Worm (Caenorhabditis elegans) whole organism, young adult: ENCODE measurements around the gene ttr-5.

Source experiments
- B0019.2 ChIP-seq: fragments of 200-800 bp; sonication (Bioruptor generic); conservative IDR thresholded peaks from 2 replicates; pipeline ENCODE4 v1.3.6; 2022; ENCODE audit warnings: missing genetic modification reagents, missing genetic modification characterization, missing compliant biosample characterization
- B0261.1 ChIP-seq: sonication (generic microtip); optimal IDR thresholded peaks from 2 replicates; lab custom pipeline; 2016; ENCODE audit warnings: mild to moderate bottlenecking, missing genetic modification characterization, moderate library complexity, missing compliant biosample characterization
- F10E7.11 ChIP-seq: sonication (generic microtip); optimal IDR thresholded peaks from 2 replicates; lab custom pipeline; 2017; ENCODE audit warnings: mild to moderate bottlenecking, missing genetic modification characterization, moderate library complexity, missing compliant biosample characterization
- F23B12.7 ChIP-seq: sonication (generic microtip); optimal IDR thresholded peaks from 2 replicates; lab custom pipeline; 2017; ENCODE audit warnings: missing genetic modification characterization, mild to moderate bottlenecking, missing compliant biosample characterization, antibody characterized with exemption, moderate library complexity; ENCODE audit not compliant: insufficient read depth
- F39B2.1 ChIP-seq: fragments of 200-800 bp; sonication (Bioruptor generic); IDR thresholded peaks from 2 replicates; pipeline ENCODE4 v1.3.6; 2022; ENCODE audit warnings: missing genetic modification reagents, missing genetic modification characterization, missing compliant biosample characterization
- F49E8.2 ChIP-seq: sonication (generic microtip); optimal IDR thresholded peaks from 3 replicates; lab custom pipeline; 2017; ENCODE audit warnings: missing genetic modification characterization, mild to moderate bottlenecking, missing compliant biosample characterization, antibody characterized with exemption, moderate library complexity; ENCODE audit not compliant: insufficient read depth
- F52B5.7 ChIP-seq: sonication (generic microtip); optimal IDR thresholded peaks from 2 replicates; lab custom pipeline; 2016; ENCODE audit warnings: mild to moderate bottlenecking, missing genetic modification characterization, missing compliant biosample characterization
- Y53G8AR.9 ChIP-seq: fragments of 200-800 bp; sonication (Bioruptor generic); conservative IDR thresholded peaks from 2 replicates; pipeline ENCODE4 v1.3.6; 2022; ENCODE audit warnings: missing genetic modification reagents, missing genetic modification characterization, missing compliant biosample characterization
- Y56A3A.18 ChIP-seq: fragments of 200-800 bp; sonication (Bioruptor generic); IDR thresholded peaks from 2 replicates; pipeline ENCODE4 v1.3.6; 2022; ENCODE audit warnings: missing genetic modification reagents, missing genetic modification characterization, missing compliant biosample characterization
- ZK185.1 ChIP-seq: sonication (generic microtip); optimal IDR thresholded peaks from 2 replicates; lab custom pipeline; 2016; ENCODE audit warnings: mild to moderate bottlenecking, missing genetic modification characterization, missing compliant biosample characterization; ENCODE audit not compliant: poor library complexity, severe bottlenecking
- aptf-3 ChIP-seq: fragments of 200-800 bp; sonication (Bioruptor generic); IDR thresholded peaks from 2 replicates; pipeline ENCODE4 v1.3.6; 2022; ENCODE audit warnings: missing genetic modification characterization, missing compliant biosample characterization
- atf-7 ChIP-seq: sonication (generic microtip); optimal IDR thresholded peaks from 2 replicates; lab custom pipeline; 2017; ENCODE audit warnings: mild to moderate bottlenecking, missing genetic modification characterization, missing compliant biosample characterization
- athp-1 ChIP-seq: sonication (generic microtip); optimal IDR thresholded peaks from 2 replicates; lab custom pipeline; 2017; ENCODE audit warnings: mild to moderate bottlenecking, missing genetic modification characterization, missing compliant biosample characterization
- attf-3 ChIP-seq: fragments of 200-800 bp; sonication (Bioruptor generic); conservative IDR thresholded peaks from 2 replicates; pipeline ENCODE4 v1.3.6; 2022; ENCODE audit warnings: missing genetic modification reagents, missing genetic modification characterization, missing compliant biosample characterization
- bed-2 ChIP-seq: fragments of 200-800 bp; sonication (Bioruptor generic); IDR thresholded peaks from 2 replicates; pipeline ENCODE4 v1.3.6; 2022; ENCODE audit warnings: missing genetic modification reagents, missing genetic modification characterization, missing compliant biosample characterization
- cebp-1 ChIP-seq, 2 experiments: fragments of 200-800 bp in 1 of 2; sonication (Bioruptor generic) in 1 of 2; sonication (generic microtip) in 1 of 2; IDR thresholded peaks in 1 of 2; optimal IDR thresholded peaks in 1 of 2; 2 replicates each; pipeline versions ENCODE4 v1.3.6 to Lab custom; 2017 to 2022; ENCODE audit warnings: missing compliant biosample characterization in 2 of 2, missing genetic modification characterization in 2 of 2, mild to moderate bottlenecking in 1 of 2, missing genetic modification reagents in 1 of 2, moderate library complexity in 1 of 2
- cebp-2 ChIP-seq: fragments of 200-800 bp; sonication (Bioruptor generic); IDR thresholded peaks from 2 replicates; pipeline ENCODE4 v1.3.6; 2022; ENCODE audit warnings: missing genetic modification characterization, missing compliant biosample characterization
- ceh-58 ChIP-seq: fragments of 200-800 bp; sonication (Bioruptor generic); IDR thresholded peaks from 2 replicates; pipeline ENCODE4 v1.3.6; 2022; ENCODE audit warnings: missing genetic modification characterization, missing compliant biosample characterization
- ceh-91 ChIP-seq: fragments of 200-800 bp; sonication (Bioruptor generic); IDR thresholded peaks from 2 replicates; pipeline ENCODE4 v1.3.6; 2022; ENCODE audit warnings: missing genetic modification reagents, missing genetic modification characterization, missing compliant biosample characterization
- chd-7 ChIP-seq: sonication (generic microtip); optimal IDR thresholded peaks from 2 replicates; lab custom pipeline; 2016; ENCODE audit warnings: mild to moderate bottlenecking, missing genetic modification characterization, moderate library complexity, missing compliant biosample characterization
- dox-1 ChIP-seq: fragments of 200-800 bp; sonication (Bioruptor generic); IDR thresholded peaks from 2 replicates; pipeline ENCODE4 v1.3.6; 2022; ENCODE audit warnings: missing genetic modification reagents, missing genetic modification characterization, missing compliant biosample characterization
- ets-4 ChIP-seq: fragments of 200-800 bp; sonication (Bioruptor generic); optimal IDR thresholded peaks from 2 replicates; lab custom pipeline; 2018; ENCODE audit warnings: mild to moderate bottlenecking, missing genetic modification characterization, missing compliant biosample characterization
- gei-17 ChIP-seq: fragments of 200-800 bp; sonication (Bioruptor generic); optimal IDR thresholded peaks from 2 replicates; lab custom pipeline; 2018; ENCODE audit warnings: mild to moderate bottlenecking, missing genetic modification characterization, missing compliant biosample characterization
- hmg-1.2 ChIP-seq: fragments of 200-800 bp; sonication (Bioruptor generic); IDR thresholded peaks from 2 replicates; pipeline ENCODE4 v1.3.6; 2022; ENCODE audit warnings: missing genetic modification reagents, missing genetic modification characterization, missing compliant biosample characterization
- hmg-20 ChIP-seq: fragments of 200-800 bp; sonication (Bioruptor generic); IDR thresholded peaks from 2 replicates; pipeline ENCODE4 v1.3.6; 2022; ENCODE audit warnings: missing genetic modification reagents, missing genetic modification characterization, missing compliant biosample characterization
- hsf-1 ChIP-seq: fragments of 200-800 bp; sonication (Bioruptor generic); IDR thresholded peaks from 2 replicates; pipeline ENCODE4 v1.3.6; 2022; ENCODE audit warnings: missing genetic modification reagents, missing genetic modification characterization, missing compliant biosample characterization
- let-607 ChIP-seq, 2 experiments: fragments of 200-800 bp in 1 of 2; sonication (Bioruptor generic) in 1 of 2; sonication (generic microtip) in 1 of 2; optimal IDR thresholded peaks; 2 replicates each; lab custom pipeline; 2016 to 2018; ENCODE audit warnings: mild to moderate bottlenecking in 2 of 2, missing compliant biosample characterization in 2 of 2, missing genetic modification characterization in 2 of 2, moderate library complexity in 2 of 2, missing genotype in 1 of 2
- lin-54 ChIP-seq: fragments of 200-800 bp; sonication (Bioruptor generic); optimal IDR thresholded peaks from 2 replicates; lab custom pipeline; 2018; ENCODE audit warnings: mild to moderate bottlenecking, missing genetic modification characterization, missing compliant biosample characterization
- madf-3 ChIP-seq: fragments of 200-800 bp; sonication (Bioruptor generic); IDR thresholded peaks from 2 replicates; pipeline ENCODE4 v1.3.6; 2022; ENCODE audit warnings: missing genetic modification reagents, missing genetic modification characterization, missing compliant biosample characterization
- mcd-1 ChIP-seq: fragments of 200-800 bp; sonication (Bioruptor generic); IDR thresholded peaks from 2 replicates; pipeline ENCODE4 v1.3.6; 2022; ENCODE audit warnings: missing genetic modification reagents, missing genetic modification characterization, missing compliant biosample characterization
- mes-4 ChIP-seq: sonication (generic microtip); optimal IDR thresholded peaks from 2 replicates; lab custom pipeline; 2016; ENCODE audit warnings: missing genotype, missing genetic modification characterization, missing compliant biosample characterization
- mxl-1 ChIP-seq: sonication (generic microtip); optimal IDR thresholded peaks from 2 replicates; lab custom pipeline; 2016; ENCODE audit warnings: missing genetic modification characterization, missing compliant biosample characterization
- nfyb-1 ChIP-seq: fragments of 200-800 bp; sonication (Bioruptor generic); IDR thresholded peaks from 2 replicates; pipeline ENCODE4 v1.3.6; 2022; ENCODE audit warnings: missing genetic modification reagents, missing genetic modification characterization, missing compliant biosample characterization
- nhr-179 ChIP-seq: sonication (generic microtip); optimal IDR thresholded peaks from 2 replicates; lab custom pipeline; 2016; ENCODE audit warnings: mild to moderate bottlenecking, missing genetic modification characterization, missing compliant biosample characterization
- nhr-80 ChIP-seq: sonication (generic microtip); optimal IDR thresholded peaks from 2 replicates; lab custom pipeline; 2016; ENCODE audit warnings: missing genetic modification characterization, missing compliant biosample characterization
- pbrm-1 ChIP-seq: fragments of 200-800 bp; sonication (Bioruptor generic); IDR thresholded peaks from 2 replicates; pipeline ENCODE4 v1.3.6; 2022; ENCODE audit warnings: missing genetic modification reagents, missing genetic modification characterization, missing compliant biosample characterization
- pha-4 ChIP-seq: fragments of 150-350 bp; sonication (generic microtip); optimal IDR thresholded peaks from 2 replicates; lab custom pipeline; 2014; ENCODE audit warnings: missing biosample characterization, missing genetic modification reagents, missing genetic modification characterization
- rec-8 ChIP-seq, 2 experiments: sonication (generic microtip); optimal IDR thresholded peaks; 2 replicates each; lab custom pipeline; 2016; ENCODE audit warnings: mild to moderate bottlenecking in 2 of 2, missing genetic modification characterization in 2 of 2, missing genetic modification reagents in 2 of 2, missing genotype in 2 of 2, missing biosample characterization in 1 of 2, missing compliant biosample characterization in 1 of 2, moderate library complexity in 1 of 2
- rpc-1 ChIP-seq, 2 experiments: fragments of 150-350 bp in 1 of 2; sonication (generic microtip) in 1 of 2; optimal IDR thresholded peaks; 2 replicates each; lab custom pipeline; 2014 to 2018; ENCODE audit warnings: missing biosample characterization in 1 of 2, missing genetic modification characterization in 1 of 2, missing genetic modification reagents in 1 of 2, missing genotype in 1 of 2
- sea-2 ChIP-seq: fragments of 200-800 bp; sonication (Bioruptor generic); IDR thresholded peaks from 2 replicates; pipeline ENCODE4 v1.3.6; 2022; ENCODE audit warnings: missing genetic modification characterization, missing compliant biosample characterization
- snpc-1.3 ChIP-seq: sonication (generic microtip); optimal IDR thresholded peaks from 2 replicates; lab custom pipeline; 2017; ENCODE audit warnings: missing genetic modification characterization, mild to moderate bottlenecking, missing compliant biosample characterization, antibody characterized with exemption, moderate library complexity, missing genotype, missing genetic modification reagents; ENCODE audit not compliant: insufficient read depth
- somi-1 ChIP-seq: fragments of 200-800 bp; sonication (Bioruptor generic); optimal IDR thresholded peaks from 2 replicates; lab custom pipeline; 2018; ENCODE audit warnings: mild to moderate bottlenecking, missing genetic modification characterization, missing compliant biosample characterization
- tbp1 ChIP-seq: fragments of 200-800 bp; sonication (Bioruptor generic); optimal IDR thresholded peaks from 2 replicates; lab custom pipeline; 2018; ENCODE audit warnings: mild to moderate bottlenecking, missing genetic modification characterization, missing compliant biosample characterization
- tbx-9 ChIP-seq: sonication (generic microtip); optimal IDR thresholded peaks from 2 replicates; lab custom pipeline; 2016; ENCODE audit warnings: borderline replicate concordance, missing genetic modification characterization, inconsistent platforms, missing compliant biosample characterization
- unc-62 ChIP-seq: fragments of 150-350 bp; optimal IDR thresholded peaks from 2 replicates; lab custom pipeline; 2014; ENCODE audit warnings: missing biosample characterization, missing genetic modification reagents, missing genetic modification characterization
- zfh-2 ChIP-seq: fragments of 200-800 bp; sonication (Bioruptor generic); conservative IDR thresholded peaks from 2 replicates; pipeline ENCODE4 v1.3.6; 2022; ENCODE audit warnings: missing genetic modification reagents, missing genetic modification characterization, missing compliant biosample characterization
- ztf-22 ChIP-seq: fragments of 200-800 bp; sonication (Bioruptor generic); optimal IDR thresholded peaks from 2 replicates; lab custom pipeline; 2018; ENCODE audit warnings: mild to moderate bottlenecking, missing genetic modification characterization, moderate library complexity, missing compliant biosample characterization

The ttr-5 gene

ce11 chrIII:9326528-9326927, 3.6 kb upstream of the ttr-5 start:
- TF ChIP-seq lin-54 (GFP tag; lab: Kevin White, UChicago) (no peak), dox-1 (GFP tag; lab: Robert Waterston, UW) (peak; percentile 65), F52B5.7 (no peak), tbp1 (peak; percentile 22), nhr-179 (tag; lab: Kevin White, UChicago) (no peak), Y56A3A.18 (GFP tag; lab: Robert Waterston, UW) (no peak), hsf-1 (GFP tag; lab: Robert Waterston, UW) (no peak), B0261.1 (tag; lab: Kevin White, UChicago) (no peak), cebp-2 (GFP tag; lab: Robert Waterston, UW) (no peak), B0019.2 (no peak), F23B12.7 (tag; lab: Kevin White, UChicago) (no peak), tbx-9 (tag; lab: Kevin White, UChicago) (no peak), ztf-22 (GFP tag; lab: Kevin White, UChicago) (peak; percentile 47), zfh-2 (GFP tag; lab: Robert Waterston, UW) (no peak), somi-1 (GFP tag; lab: Kevin White, UChicago) (no peak), mes-4 (tag; lab: Kevin White, UChicago) (no peak), rec-8 (tag; optimal IDR thresholded peaks at IDR 0.05; lab: Kevin White, UChicago) (no peak), Y53G8AR.9 (GFP tag; lab: Robert Waterston, UW) (no peak), madf-3 (GFP tag; lab: Robert Waterston, UW) (no peak), nhr-80 (tag; lab: Kevin White, UChicago) (peak; percentile 98), attf-3 (GFP tag; lab: Robert Waterston, UW) (no peak), snpc-1.3 (tag; lab: Kevin White, UChicago) (no peak), F49E8.2 (tag; lab: Kevin White, UChicago) (no peak), unc-62 (GFP tag; lab: Kevin White, UChicago) (peak; percentile 12), atf-7 (tag; lab: Kevin White, UChicago) (peak; percentile 61), gei-17 (GFP tag; lab: Kevin White, UChicago) (no peak), mxl-1 (tag; lab: Kevin White, UChicago) (no peak), F10E7.11 (tag; lab: Kevin White, UChicago) (no peak), sea-2 (GFP tag; lab: Robert Waterston, UW) (no peak), ZK185.1 (tag; lab: Kevin White, UChicago) (no peak), ceh-91 (GFP tag; lab: Robert Waterston, UW) (no peak), rpc-1 (optimal IDR thresholded peaks at IDR 0.05; lab: Kevin White, UChicago) (no peak), rpc-1 (tag; optimal IDR thresholded peaks at IDR 0.05; lab: Kevin White, UChicago) (no peak), pbrm-1 (GFP tag; lab: Robert Waterston, UW) (no peak), aptf-3 (GFP tag; lab: Robert Waterston, UW) (no peak), let-607 (tag; optimal IDR thresholded peaks at IDR 0.05; lab: Kevin White, UChicago) (peak; percentile 41 to 51), F39B2.1 (GFP tag; lab: Robert Waterston, UW) (no peak), hmg-1.2 (GFP tag; lab: Robert Waterston, UW) (no peak), bed-2 (no peak), mcd-1 (GFP tag; lab: Robert Waterston, UW) (no peak), ets-4 (peak; percentile 76), hmg-20 (no peak), ceh-58 (GFP tag; lab: Robert Waterston, UW) (no peak), chd-7 (no peak), athp-1 (no peak), cebp-1 (GFP tag; IDR thresholded peaks at IDR 0.05; lab: Robert Waterston, UW) (no peak; the same call in 1 of the 2 replicates), cebp-1 (tag; optimal IDR thresholded peaks at IDR 0.05; lab: Kevin White, UChicago) (no peak), nfyb-1 (GFP tag; lab: Robert Waterston, UW) (0 out of 2 replicates have a peak, but pooled peaks have one; percentile 52), pha-4 (tag; lab: Kevin White, UChicago) (peak; percentile 52)
